Worm (Caenorhabditis elegans): ENCODE measurements around the gene gfat-1.
A peak's percentile ranks its signal among the peaks of the same experiment; 100 is the strongest.

The gfat-1 gene

ce11 chrII:11599751-11600150 lies 4.5 kb upstream of the gfat-1 start, which contains the start of gene npp-5:
TSS of gene npp-5 (minus strand) at chrII:11599809.
- TF ChIP-seq lir-1 (GFP tag; conservative IDR thresholded peaks at IDR 0.05): no peak
- peak; percentile 52 for TF ChIP-seq lin-54 (GFP tag; optimal IDR thresholded peaks at IDR 0.05)
- no peak for TF ChIP-seq T26A5.8 (tag; optimal IDR thresholded peaks at IDR 0.05)
- TF ChIP-seq him-1 (tag; optimal IDR thresholded peaks at IDR 0.05): no peak
- TF ChIP-seq efl-1 (GFP tag; optimal IDR thresholded peaks at IDR 0.05): peak; percentile 29
- peak; percentile 63; the same call in 1 of the 2 replicates for TF ChIP-seq mcd-1 (GFP tag; IDR thresholded peaks at IDR 0.05)

- peak; percentile 11 for TF ChIP-seq die-1 (tag; optimal IDR thresholded peaks at IDR 0.05)
- no peak for TF ChIP-seq ztf-3 (GFP tag; optimal IDR thresholded peaks at IDR 0.05)
- TF ChIP-seq lag-1 (GFP tag; IDR thresholded peaks at IDR 0.05): no peak
- TF ChIP-seq bed-1 (GFP tag; IDR thresholded peaks at IDR 0.05): no peak
- TF ChIP-seq lsl-1 (GFP tag; optimal IDR thresholded peaks at IDR 0.05): peak; percentile 89
- TF ChIP-seq attf-6 (GFP tag; IDR thresholded peaks at IDR 0.05): peak; percentile 44; the same call in 1 of the 2 replicates
- TF ChIP-seq hmg-1.2 (GFP tag; IDR thresholded peaks at IDR 0.05): no peak; the same call in 1 of the 2 replicates
- no peak for TF ChIP-seq aptf-3 (GFP tag; IDR thresholded peaks at IDR 0.05)
- no peak for TF ChIP-seq chd-7 (tag; optimal IDR thresholded peaks at IDR 0.05)
- TF ChIP-seq snpc-1.1 (tag; optimal IDR thresholded peaks at IDR 0.05; ENCODE audit: insufficient read depth): no peak
- no peak for TF ChIP-seq hlh-12 (tag; optimal IDR thresholded peaks at IDR 0.05)
- peak in 1 of 2 experiments; percentile 9 for TF ChIP-seq rec-8 (tag; optimal IDR thresholded peaks at IDR 0.05)
- TF ChIP-seq nhr-80 (tag; optimal IDR thresholded peaks at IDR 0.05): peak; percentile 49
- TF ChIP-seq zim-3 (tag; optimal IDR thresholded peaks at IDR 0.05): no peak
- TF ChIP-seq nhr-27 (tag; optimal IDR thresholded peaks at IDR 0.05): no peak
- peak; percentile 65 for TF ChIP-seq tlf-1 (GFP tag; optimal IDR thresholded peaks at IDR 0.05)
- TF ChIP-seq unc-62 (GFP tag; optimal IDR thresholded peaks at IDR 0.05): no peak
- peak; percentile 21; the same call in 1 of the 2 replicates for TF ChIP-seq ceh-91 (GFP tag; IDR thresholded peaks at IDR 0.05)
- TF ChIP-seq nhr-120 (GFP tag; IDR thresholded peaks at IDR 0.05): no peak
- peak; percentile 52; the same call in 1 of the 2 replicates for TF ChIP-seq ceh-100 (GFP tag; IDR thresholded peaks at IDR 0.05)
- no peak for TF ChIP-seq Y95B8A.8 (GFP tag; IDR thresholded peaks at IDR 0.05)
- peak; percentile 60 for TF ChIP-seq athp-1 (tag; optimal IDR thresholded peaks at IDR 0.05)
- TF ChIP-seq mcd-1 (GFP tag; IDR thresholded peaks at IDR 0.05): peak; percentile 57; the same call in 1 of the 2 replicates
- no peak for TF ChIP-seq F57C9.4 (tag; optimal IDR thresholded peaks at IDR 0.05)
- peak; percentile 69 for TF ChIP-seq lin-54 (GFP tag; optimal IDR thresholded peaks at IDR 0.05)
- TF ChIP-seq madf-8 (GFP tag; conservative IDR thresholded peaks at IDR 0.05): peak; percentile 84
- TF ChIP-seq F22D6.2 (tag; optimal IDR thresholded peaks at IDR 0.05): no peak
- no peak for TF ChIP-seq C06A6.2 (GFP tag; conservative IDR thresholded peaks at IDR 0.05)
- no peak for TF ChIP-seq sea-2 (GFP tag; IDR thresholded peaks at IDR 0.05)
- TF ChIP-seq ceh-40 (GFP tag; IDR thresholded peaks at IDR 0.05): no peak
- no peak for TF ChIP-seq T07F8.4 (tag; optimal IDR thresholded peaks at IDR 0.05)
- TF ChIP-seq B0019.2 (GFP tag; conservative IDR thresholded peaks at IDR 0.05): no peak
- TF ChIP-seq hrde-1 (tag; optimal IDR thresholded peaks at IDR 0.05; ENCODE audit: borderline replicate concordance): peak; percentile 62
- no peak for TF ChIP-seq aptf-2 (GFP tag; conservative IDR thresholded peaks at IDR 0.05)
- no peak for TF ChIP-seq rpc-1 (optimal IDR thresholded peaks at IDR 0.05)
- no peak for TF ChIP-seq rpc-1 (tag; optimal IDR thresholded peaks at IDR 0.05)
- no peak for TF ChIP-seq ceh-79 (tag; optimal IDR thresholded peaks at IDR 0.05)
- no peak for TF ChIP-seq cebp-1 (GFP tag; IDR thresholded peaks at IDR 0.05)
- peak; percentile 28 for TF ChIP-seq cebp-1 (tag; optimal IDR thresholded peaks at IDR 0.05)
- no peak for TF ChIP-seq T26A5.8 (tag; optimal IDR thresholded peaks at IDR 0.05)
- TF ChIP-seq gei-17 (GFP tag; optimal IDR thresholded peaks at IDR 0.05): no peak
- TF ChIP-seq C17E4.6 (GFP tag; IDR thresholded peaks at IDR 0.05): no peak
- peak; percentile 82 for TF ChIP-seq efl-1 (GFP tag; optimal IDR thresholded peaks at IDR 0.05)
- peak; percentile 75 for TF ChIP-seq F49E8.2 (tag; optimal IDR thresholded peaks at IDR 0.05; ENCODE audit: insufficient read depth)
Observed at ce11 chrII:11596157-11596740, 1.0 kb upstream of the gfat-1 start.

All from whole organism, young adult.